Fruit fly (Drosophila melanogaster) whole organism, embryonic: Measurements from ENCODE around the gene CG9782.

Experiments
- ATbp ChIP-seq: fragments of 200-800 bp; sonication (Bioruptor generic); optimal IDR thresholded peaks from 2 replicates; lab custom pipeline; 2017; ENCODE audit warnings: missing biosample characterization, mild to moderate bottlenecking, missing genetic modification characterization, missing genetic modification reagents
- Asciz ChIP-seq: fragments of 200-800 bp; sonication (Bioruptor generic); optimal IDR thresholded peaks from 2 replicates; lab custom pipeline; 2017; ENCODE audit warnings: missing biosample characterization, mild to moderate bottlenecking, missing genetic modification characterization, missing genetic modification reagents
- Awh ChIP-seq: fragments of 200-800 bp; sonication (Bioruptor generic); IDR thresholded peaks from 2 replicates; pipeline ENCODE4, ENCODE4 v1.3.6; 2022; ENCODE audit warnings: missing biosample characterization, missing genetic modification characterization
- Bgb ChIP-seq: fragments of 200-800 bp; sonication (Bioruptor generic); IDR thresholded peaks from 2 replicates; pipeline ENCODE4 v1.3.6; 2022; ENCODE audit warnings: missing biosample characterization, missing genetic modification characterization; ENCODE audit not compliant: partially characterized antibody
- CG1024 ChIP-seq: fragments of 200-800 bp; sonication (Bioruptor generic); IDR thresholded peaks from 2 replicates; pipeline ENCODE4 v1.3.6; 2022; ENCODE audit warnings: missing biosample characterization, missing genetic modification characterization
- CG12155 ChIP-seq: fragments of 200-800 bp; sonication (Bioruptor generic); optimal IDR thresholded peaks from 3 replicates; lab custom pipeline; 2016; ENCODE audit warnings: missing biosample characterization, missing genetic modification characterization
- CG1233 ChIP-seq: fragments of 200-800 bp; sonication (Bioruptor generic); optimal IDR thresholded peaks from 4 replicates; lab custom pipeline; 2018; ENCODE audit warnings: missing biosample characterization, mild to moderate bottlenecking, missing genetic modification characterization
- CG13624 ChIP-seq: fragments of 200-800 bp; sonication (Bioruptor generic); optimal IDR thresholded peaks from 2 replicates; lab custom pipeline; 2016; ENCODE audit warnings: missing biosample characterization, missing genetic modification characterization
- CG13894 ChIP-seq: fragments of 200-800 bp; sonication (Bioruptor generic); optimal IDR thresholded peaks from 3 replicates; lab custom pipeline; 2018; ENCODE audit warnings: missing biosample characterization, mild to moderate bottlenecking, missing genetic modification characterization, moderate library complexity
- CG14441 ChIP-seq: fragments of 200-800 bp; sonication (Bioruptor generic); IDR thresholded peaks from 2 replicates; pipeline ENCODE4 v1.3.6; 2022; ENCODE audit warnings: missing biosample characterization, missing genetic modification characterization
- CG14710 ChIP-seq: fragments of 200-800 bp; sonication (Bioruptor generic); optimal IDR thresholded peaks from 3 replicates; lab custom pipeline; 2019; ENCODE audit warnings: missing biosample characterization, mild to moderate bottlenecking, missing genetic modification characterization, moderate library complexity
- CG15011 ChIP-seq: fragments of 200-800 bp; sonication (Bioruptor generic); optimal IDR thresholded peaks from 3 replicates; lab custom pipeline; 2018; ENCODE audit warnings: missing biosample characterization, mild to moderate bottlenecking, missing genetic modification characterization
- CG15601 ChIP-seq: fragments of 200-800 bp; sonication (Bioruptor generic); optimal IDR thresholded peaks from 3 replicates; lab custom pipeline; 2019; ENCODE audit warnings: missing biosample characterization, mild to moderate bottlenecking, missing genetic modification characterization, moderate library complexity
- CG1647 ChIP-seq: fragments of 200-800 bp; sonication (Bioruptor generic); optimal IDR thresholded peaks from 3 replicates; lab custom pipeline; 2016; ENCODE audit warnings: missing biosample characterization, missing genetic modification characterization
- CG16863 ChIP-seq: fragments of 200-800 bp; sonication (Bioruptor generic); optimal IDR thresholded peaks from 3 replicates; lab custom pipeline; 2016; ENCODE audit warnings: missing biosample characterization, missing genetic modification characterization
- CG18262 ChIP-seq: fragments of 200-800 bp; optimal IDR thresholded peaks from 3 replicates; lab custom pipeline; 2019; ENCODE audit warnings: missing biosample characterization, mild to moderate bottlenecking, missing genetic modification characterization, moderate library complexity
- CG30020 ChIP-seq: fragments of 200-800 bp; optimal IDR thresholded peaks from 2 replicates; lab custom pipeline; 2019; ENCODE audit warnings: missing biosample characterization, mild to moderate bottlenecking, missing genetic modification characterization, moderate library complexity
- CG31224 ChIP-seq: fragments of 200-800 bp; sonication (Bioruptor generic); IDR thresholded peaks from 2 replicates; pipeline ENCODE4 v1.3.6; 2022; ENCODE audit warnings: missing biosample characterization, missing genetic modification characterization
- CG4282 ChIP-seq: fragments of 200-800 bp; sonication (Bioruptor generic); optimal IDR thresholded peaks from 2 replicates; lab custom pipeline; 2016; ENCODE audit warnings: missing biosample characterization, missing genetic modification characterization
- CG43689 ChIP-seq: fragments of 200-800 bp; sonication (Bioruptor generic); IDR thresholded peaks from 2 replicates; pipeline ENCODE4 v1.3.6; 2022; ENCODE audit warnings: missing biosample characterization, missing genetic modification characterization
- CG4617 ChIP-seq: fragments of 200-800 bp; sonication (Bioruptor generic); optimal IDR thresholded peaks from 3 replicates; lab custom pipeline; 2016; ENCODE audit warnings: missing biosample characterization, missing genetic modification characterization, borderline replicate concordance
- CG4820 ChIP-seq: fragments of 200-800 bp; sonication (Bioruptor generic); optimal IDR thresholded peaks from 3 replicates; lab custom pipeline; 2016; ENCODE audit warnings: missing biosample characterization, missing genetic modification characterization
- CG6854 ChIP-seq: fragments of 200-800 bp; sonication (Bioruptor generic); optimal IDR thresholded peaks from 3 replicates; lab custom pipeline; 2017; ENCODE audit warnings: missing biosample characterization, mild to moderate bottlenecking, missing genetic modification characterization
- CG8281 ChIP-seq: fragments of 200-800 bp; sonication (Bioruptor generic); optimal IDR thresholded peaks from 2 replicates; lab custom pipeline; 2018; ENCODE audit warnings: missing biosample characterization, mild to moderate bottlenecking, missing genetic modification characterization, moderate library complexity
- CrebB ChIP-seq: fragments of 200-800 bp; sonication (Bioruptor generic); optimal IDR thresholded peaks from 3 replicates; lab custom pipeline; 2018; ENCODE audit warnings: missing biosample characterization, mild to moderate bottlenecking, missing genetic modification characterization
- D19A ChIP-seq: fragments of 200-800 bp; optimal IDR thresholded peaks from 3 replicates; lab custom pipeline; 2019; ENCODE audit warnings: missing biosample characterization, mild to moderate bottlenecking, missing genetic modification characterization, moderate library complexity
- Doc3 ChIP-seq: fragments of 200-800 bp; sonication (Bioruptor generic); IDR thresholded peaks from 3 replicates; pipeline ENCODE4 v1.3.6; 2022; ENCODE audit warnings: missing biosample characterization, missing genetic modification characterization; ENCODE audit not compliant: partially characterized antibody
- Ets97D ChIP-seq: fragments of 200-800 bp; sonication (Bioruptor generic); optimal IDR thresholded peaks from 3 replicates; lab custom pipeline; 2016; ENCODE audit warnings: missing biosample characterization, missing genetic modification characterization
- Fer1 ChIP-seq: fragments of 200-800 bp; sonication (Bioruptor generic); optimal IDR thresholded peaks from 2 replicates; lab custom pipeline; 2017; ENCODE audit warnings: missing biosample characterization, mild to moderate bottlenecking, missing genetic modification characterization
- Hey ChIP-seq: fragments of 200-800 bp; sonication (Bioruptor generic); optimal IDR thresholded peaks from 3 replicates; lab custom pipeline; 2018; ENCODE audit warnings: missing biosample characterization, mild to moderate bottlenecking, missing genetic modification characterization
- NFAT ChIP-seq: fragments of 200-800 bp; sonication (Bioruptor generic); IDR thresholded peaks from 2 replicates; pipeline ENCODE4 v1.3.6; 2022; ENCODE audit warnings: missing biosample characterization, missing genetic modification characterization
- Nf-YB ChIP-seq: fragments of 200-800 bp; sonication (Bioruptor generic); optimal IDR thresholded peaks from 3 replicates; lab custom pipeline; 2019; ENCODE audit warnings: missing biosample characterization, mild to moderate bottlenecking, missing genetic modification characterization, moderate library complexity
- Taf1 ChIP-seq: fragments of 200-800 bp; sonication (Bioruptor generic); IDR thresholded peaks from 2 replicates; pipeline ENCODE4 v1.3.6; 2022; ENCODE audit warnings: missing biosample characterization, missing genetic modification characterization
- Tbp ChIP-seq: fragments of >200 bp; optimal IDR thresholded peaks from 2 replicates; lab custom pipeline; 2018; ENCODE audit warnings: missing biosample characterization, missing genetic modification characterization
- ac ChIP-seq: fragments of 200-800 bp; sonication (Bioruptor generic); optimal IDR thresholded peaks from 3 replicates; lab custom pipeline; 2017; ENCODE audit warnings: missing biosample characterization, mild to moderate bottlenecking, missing genetic modification characterization
- cas ChIP-seq: fragments of 200-800 bp; sonication (Bioruptor generic); IDR thresholded peaks from 2 replicates; pipeline ENCODE4 v1.3.6; 2022; ENCODE audit warnings: missing biosample characterization, missing genetic modification characterization
- chif ChIP-seq, 2 experiments: fragments of 200-800 bp; sonication (Bioruptor generic); optimal IDR thresholded peaks; 3 replicates each; lab custom pipeline; 2016; ENCODE audit warnings: missing biosample characterization in 2 of 2, missing genetic modification characterization in 2 of 2
- dimm ChIP-seq: fragments of 200-800 bp; sonication (Bioruptor generic); IDR thresholded peaks from 2 replicates; pipeline ENCODE4 v1.3.6; 2022; ENCODE audit warnings: missing biosample characterization, missing genetic modification characterization
- gcm2 ChIP-seq: fragments of 200-800 bp; sonication (Bioruptor generic); optimal IDR thresholded peaks from 2 replicates; lab custom pipeline; 2016; ENCODE audit warnings: missing biosample characterization, missing genetic modification characterization
- gsb ChIP-seq: fragments of 200-800 bp; sonication (Bioruptor generic); IDR thresholded peaks from 2 replicates; pipeline ENCODE4 v1.3.6; 2022; ENCODE audit warnings: missing biosample characterization, missing genetic modification characterization
- her ChIP-seq: fragments of 200-800 bp; sonication (Bioruptor generic); optimal IDR thresholded peaks from 2 replicates; lab custom pipeline; 2016; ENCODE audit warnings: missing biosample characterization, missing genetic modification characterization
- lbe ChIP-seq: fragments of 200-800 bp; sonication (Bioruptor generic); optimal IDR thresholded peaks from 2 replicates; lab custom pipeline; 2016; ENCODE audit warnings: missing biosample characterization, mild to moderate bottlenecking, missing genetic modification characterization
- lmd ChIP-seq: fragments of 200-800 bp; sonication (Bioruptor generic); IDR thresholded peaks from 2 replicates; pipeline ENCODE4 v1.3.6; 2022; ENCODE audit warnings: missing biosample characterization, missing genetic modification characterization
- pan ChIP-seq, 4 experiments: fragments of >200 bp in 3 of 4; fragments of 200-800 bp in 1 of 4; sonication (Bioruptor generic) in 1 of 4; optimal IDR thresholded peaks in 3 of 4; IDR thresholded peaks in 1 of 4; 2 replicates each; pipeline versions ENCODE4 v1.3.6 to Lab custom; 2017 to 2022; ENCODE audit warnings: missing biosample characterization in 2 of 4, missing genetic modification characterization in 2 of 4, mixed read lengths in 1 of 4
- pfk ChIP-seq: fragments of 200-800 bp; sonication (Bioruptor generic); optimal IDR thresholded peaks from 2 replicates; lab custom pipeline; 2018; ENCODE audit warnings: missing biosample characterization, mild to moderate bottlenecking, missing genetic modification characterization, moderate library complexity
- so ChIP-seq: fragments of 200-800 bp; sonication (Bioruptor generic); IDR thresholded peaks from 3 replicates; pipeline ENCODE4 v1.3.6; 2022; ENCODE audit warnings: missing biosample characterization, missing genetic modification characterization
- sqz ChIP-seq: fragments of 200-800 bp; sonication (Bioruptor generic); optimal IDR thresholded peaks from 3 replicates; lab custom pipeline; 2018; ENCODE audit warnings: missing biosample characterization, mild to moderate bottlenecking, missing genetic modification characterization
- trh ChIP-seq: fragments of 200-800 bp; sonication (Bioruptor generic); optimal IDR thresholded peaks from 2 replicates; lab custom pipeline; 2016; ENCODE audit warnings: missing biosample characterization, missing genetic modification characterization
- ttk ChIP-seq: fragments of 200-800 bp; sonication (Bioruptor generic); IDR thresholded peaks from 2 replicates; pipeline ENCODE4 v2.1.2; 2022; ENCODE audit warnings: missing biosample characterization, missing genetic modification characterization
- vfl ChIP-seq: fragments of 200-800 bp; sonication (Bioruptor generic); optimal IDR thresholded peaks from 2 replicates; lab custom pipeline; 2016; ENCODE audit warnings: missing biosample characterization, missing genetic modification characterization
- vvl ChIP-seq: fragments of 200-800 bp; sonication (Bioruptor generic); IDR thresholded peaks from 2 replicates; pipeline ENCODE4 v1.3.6; 2022; ENCODE audit warnings: missing biosample characterization, missing genetic modification characterization

The CG9782 gene

dm6 chrX:16587021-16587667, 34.2 kb downstream of the CG9782 start, which contains the start of gene CanA-14F (continued):
- TF ChIP-seq ac (no peak), CG18262 (peak; percentile 2), Doc3 (GFP tag; lab: Robert Waterston, UW) (0 out of 3 replicates have a peak, but pooled peaks have one; percentile 32), CG8281 (tag; lab: Kevin White, UChicago) (no peak), CG12155 (GFP tag; lab: Kevin White, UChicago) (no peak), lbe (no peak), Ets97D (GFP tag; lab: Kevin White, UChicago) (peak; percentile 9), gsb (no peak), CG16863 (GFP tag; lab: Kevin White, UChicago) (no peak), gcm2 (GFP tag; lab: Kevin White, UChicago) (no peak), Hey (tag; lab: Kevin White, UChicago) (no peak), Tbp (GFP tag; lab: Kevin White, UChicago) (no peak), pfk (GFP tag; lab: Kevin White, UChicago) (no peak), Awh (no peak), cas (GFP tag; lab: Robert Waterston, UW) (no peak), CG4617 (no peak), CG4282 (no peak), sqz (GFP tag; lab: Kevin White, UChicago) (no peak), ATbp (GFP tag; lab: Kevin White, UChicago) (no peak), Taf1 (GFP tag; lab: Robert Waterston, UW) (no peak), CG1647 (GFP tag; lab: Kevin White, UChicago) (no peak), dimm (GFP tag; lab: Robert Waterston, UW) (no peak), CG13894 (tag; lab: Kevin White, UChicago) (peak; percentile 1), CG30020 (tag; lab: Kevin White, UChicago) (no peak), CG4820 (no peak), CG1024 (GFP tag; lab: Robert Waterston, UW) (no peak), her (GFP tag; lab: Kevin White, UChicago) (no peak), pan (optimal IDR thresholded peaks at IDR 0.05; lab: Kevin White, UChicago) (no peak), pan (GFP tag; optimal IDR thresholded peaks at IDR 0.05 in 1 of 2, IDR thresholded peaks at IDR 0.05 in 1 of 2) (no peak), CG14710 (peak; percentile 26), D19A (tag; lab: Kevin White, UChicago) (no peak), CG14441 (GFP tag; lab: Robert Waterston, UW) (no peak), Fer1 (GFP tag; lab: Kevin White, UChicago) (no peak), CrebB (tag; lab: Kevin White, UChicago) (no peak), Bgb (GFP tag; lab: Robert Waterston, UW) (peak; percentile 73), CG31224 (GFP tag; lab: Robert Waterston, UW) (no peak), vvl (GFP tag; lab: Robert Waterston, UW) (no peak), CG43689 (GFP tag; lab: Robert Waterston, UW) (no peak), CG13624 (GFP tag; lab: Kevin White, UChicago) (no peak), CG15011 (GFP tag; lab: Kevin White, UChicago) (no peak), chif (GFP tag; optimal IDR thresholded peaks at IDR 0.05; lab: Kevin White, UChicago) (no peak), Nf-YB (GFP tag; lab: Kevin White, UChicago) (no peak), trh (GFP tag; lab: Kevin White, UChicago) (no peak), NFAT (GFP tag; lab: Robert Waterston, UW) (no peak), ttk (GFP tag; lab: Robert Waterston, UW) (no peak), CG6854 (GFP tag; lab: Kevin White, UChicago) (no peak), Asciz (no peak), vfl (GFP tag; lab: Kevin White, UChicago) (no peak), so (GFP tag; lab: Robert Waterston, UW) (no peak), CG1233 (GFP tag; lab: Kevin White, UChicago) (no peak), lmd (no peak), CG15601 (tag; lab: Kevin White, UChicago) (no peak)
